Fruit fly (Drosophila melanogaster) whole organism, embryonic: Measurements from ENCODE around the gene Trl.

Experiments
- ATbp ChIP-seq: fragments of 200-800 bp; sonication (Bioruptor generic); optimal IDR thresholded peaks from 2 replicates; lab custom pipeline; 2017; ENCODE audit warnings: missing biosample characterization, mild to moderate bottlenecking, missing genetic modification characterization, missing genetic modification reagents
- CG1024 ChIP-seq: fragments of 200-800 bp; sonication (Bioruptor generic); IDR thresholded peaks from 2 replicates; pipeline ENCODE4 v1.3.6; 2022; ENCODE audit warnings: missing biosample characterization, missing genetic modification characterization
- CG10274 ChIP-seq: fragments of 200-800 bp; sonication (Bioruptor generic); optimal IDR thresholded peaks from 3 replicates; lab custom pipeline; 2017; ENCODE audit warnings: missing biosample characterization, mild to moderate bottlenecking, missing genetic modification characterization
- CG10321 ChIP-seq: fragments of 200-800 bp; sonication (Bioruptor generic); IDR thresholded peaks from 2 replicates; pipeline ENCODE4 v1.3.6; 2022; ENCODE audit warnings: missing biosample characterization, missing genetic modification characterization
- CG10462 ChIP-seq: fragments of 200-800 bp; sonication (Bioruptor generic); optimal IDR thresholded peaks from 2 replicates; lab custom pipeline; 2016; ENCODE audit warnings: missing biosample characterization, missing genetic modification characterization
- CG11696 ChIP-seq: fragments of 200-800 bp; sonication (Bioruptor generic); IDR thresholded peaks from 2 replicates; pipeline ENCODE4 v1.3.6; 2022; ENCODE audit warnings: missing biosample characterization, missing genetic modification characterization
- CG12299 ChIP-seq: fragments of 200-800 bp; sonication (Bioruptor generic); optimal IDR thresholded peaks from 2 replicates; lab custom pipeline; 2018; ENCODE audit warnings: missing biosample characterization, mild to moderate bottlenecking, missing genetic modification characterization
- CG14014 ChIP-seq: fragments of 200-800 bp; sonication (Bioruptor generic); IDR thresholded peaks from 2 replicates; pipeline ENCODE4 v1.3.6; 2022; ENCODE audit warnings: missing biosample characterization, missing genetic modification characterization
- CG14965 ChIP-seq: fragments of 200-800 bp; sonication (Bioruptor generic); optimal IDR thresholded peaks from 2 replicates; lab custom pipeline; 2016; ENCODE audit warnings: missing biosample characterization, missing genetic modification characterization, borderline replicate concordance
- CG15514 ChIP-seq: fragments of 200-800 bp; sonication (Bioruptor generic); optimal IDR thresholded peaks from 3 replicates; lab custom pipeline; 2017; ENCODE audit warnings: missing biosample characterization, missing genetic modification characterization, mild to moderate bottlenecking, moderate library complexity, missing genetic modification reagents
- CG30020 ChIP-seq: fragments of 200-800 bp; optimal IDR thresholded peaks from 2 replicates; lab custom pipeline; 2019; ENCODE audit warnings: missing biosample characterization, mild to moderate bottlenecking, missing genetic modification characterization, moderate library complexity
- CG32532 ChIP-seq: fragments of 200-800 bp; sonication (Bioruptor generic); IDR thresholded peaks from 2 replicates; pipeline ENCODE4 v1.3.6; 2022; ENCODE audit warnings: missing biosample characterization, missing genetic modification characterization
- CG3281 ChIP-seq: fragments of 200-800 bp; sonication (Bioruptor generic); optimal IDR thresholded peaks from 3 replicates; lab custom pipeline; 2017; ENCODE audit warnings: missing biosample characterization, mild to moderate bottlenecking, missing genetic modification characterization
- CG33213 ChIP-seq: fragments of 200-800 bp; sonication (Bioruptor generic); optimal IDR thresholded peaks from 3 replicates; lab custom pipeline; 2016; ENCODE audit warnings: missing biosample characterization, missing genetic modification characterization
- CG34224 ChIP-seq: fragments of 200-800 bp; sonication (Bioruptor generic); IDR thresholded peaks from 3 replicates; pipeline ENCODE4 v1.3.6; 2022; ENCODE audit warnings: missing biosample characterization, missing genetic modification characterization; ENCODE audit not compliant: partially characterized antibody
- CG4404 ChIP-seq: fragments of 200-800 bp; sonication (Bioruptor generic); IDR thresholded peaks from 2 replicates; pipeline ENCODE4 v1.3.6; 2022; ENCODE audit warnings: missing biosample characterization, missing genetic modification characterization
- CG4617 ChIP-seq: fragments of 200-800 bp; sonication (Bioruptor generic); optimal IDR thresholded peaks from 3 replicates; lab custom pipeline; 2016; ENCODE audit warnings: missing biosample characterization, missing genetic modification characterization, borderline replicate concordance
- CG5953 ChIP-seq: fragments of 200-800 bp; sonication (Bioruptor generic); IDR thresholded peaks from 2 replicates; pipeline ENCODE4 v1.3.6; 2022; ENCODE audit warnings: missing biosample characterization, missing genetic modification characterization
- CG8290 ChIP-seq, 3 experiments: fragments of 200-800 bp; sonication (Bioruptor generic); optimal IDR thresholded peaks; 2 replicates each; lab custom pipeline; 2016 to 2019; ENCODE audit warnings: missing biosample characterization in 3 of 3, missing genetic modification characterization in 3 of 3, mild to moderate bottlenecking in 2 of 3, moderate library complexity in 1 of 3
- CG8359 ChIP-seq: fragments of 200-800 bp; sonication (Bioruptor generic); optimal IDR thresholded peaks from 2 replicates; lab custom pipeline; 2017; ENCODE audit warnings: missing biosample characterization, mild to moderate bottlenecking, missing genetic modification characterization, borderline replicate concordance
- CG9876 ChIP-seq: fragments of 200-800 bp; sonication (Bioruptor generic); optimal IDR thresholded peaks from 2 replicates; lab custom pipeline; 2016; ENCODE audit warnings: missing biosample characterization, missing genetic modification characterization
- CkIIα-i1 ChIP-seq: fragments of 200-800 bp; sonication (Bioruptor generic); IDR thresholded peaks from 2 replicates; pipeline ENCODE4 v1.3.6; 2022; ENCODE audit warnings: missing biosample characterization, missing genetic modification characterization
- MESR4 ChIP-seq: fragments of 200-800 bp; sonication (Bioruptor generic); optimal IDR thresholded peaks from 2 replicates; lab custom pipeline; 2018; ENCODE audit warnings: missing biosample characterization, mild to moderate bottlenecking, missing genetic modification characterization, moderate library complexity
- Mes4 ChIP-seq: fragments of 200-800 bp; sonication (Bioruptor generic); optimal IDR thresholded peaks from 2 replicates; lab custom pipeline; 2016; ENCODE audit warnings: missing biosample characterization, missing genetic modification characterization
- NK7.1 ChIP-seq: fragments of 200-800 bp; sonication (Bioruptor generic); optimal IDR thresholded peaks from 3 replicates; lab custom pipeline; 2016; ENCODE audit warnings: missing biosample characterization, missing genetic modification characterization
- PHDP ChIP-seq: fragments of 200-800 bp; sonication (Bioruptor generic); optimal IDR thresholded peaks from 3 replicates; lab custom pipeline; 2018; ENCODE audit warnings: missing biosample characterization, mild to moderate bottlenecking, missing genetic modification characterization, moderate library complexity
- Poxn ChIP-seq: fragments of 200-800 bp; sonication (Bioruptor generic); IDR thresholded peaks from 2 replicates; pipeline ENCODE4 v1.3.6; 2022; ENCODE audit warnings: missing biosample characterization, missing genetic modification characterization
- Ptx1 ChIP-seq: fragments of 200-800 bp; sonication (Bioruptor generic); IDR thresholded peaks from 2 replicates; pipeline ENCODE4 v1.3.6; 2022; ENCODE audit warnings: missing biosample characterization, missing genetic modification characterization
- Rfx ChIP-seq: fragments of 200-800 bp; sonication (Bioruptor generic); IDR thresholded peaks from 2 replicates; pipeline ENCODE4 v1.3.6; 2022; ENCODE audit warnings: missing biosample characterization, missing genetic modification characterization
- Side ChIP-seq: fragments of 200-800 bp; sonication (Bioruptor generic); optimal IDR thresholded peaks from 2 replicates; lab custom pipeline; 2016; ENCODE audit warnings: missing biosample characterization, missing genetic modification characterization
- Ssrp ChIP-seq: fragments of 200-800 bp; sonication (Bioruptor generic); optimal IDR thresholded peaks from 2 replicates; lab custom pipeline; 2018; ENCODE audit warnings: missing biosample characterization, mild to moderate bottlenecking, missing genetic modification characterization, moderate library complexity
- bigmax ChIP-seq: fragments of 200-800 bp; sonication (Bioruptor generic); optimal IDR thresholded peaks from 2 replicates; lab custom pipeline; 2018; ENCODE audit warnings: missing biosample characterization, mild to moderate bottlenecking, missing genetic modification characterization
- cg ChIP-seq: fragments of 200-800 bp; sonication (Bioruptor generic); optimal IDR thresholded peaks from 3 replicates; lab custom pipeline; 2019; ENCODE audit warnings: missing biosample characterization, mild to moderate bottlenecking, missing genetic modification characterization, moderate library complexity
- nau ChIP-seq: fragments of 200-800 bp; sonication (Bioruptor generic); optimal IDR thresholded peaks from 3 replicates; lab custom pipeline; 2017; ENCODE audit warnings: missing biosample characterization, mild to moderate bottlenecking, missing genetic modification characterization, missing genetic modification reagents
- nom ChIP-seq: fragments of 200-800 bp; sonication (Bioruptor generic); optimal IDR thresholded peaks from 2 replicates; lab custom pipeline; 2017; ENCODE audit warnings: missing biosample characterization, missing genetic modification characterization, mild to moderate bottlenecking, moderate library complexity, missing genetic modification reagents
- otp ChIP-seq: fragments of 200-800 bp; sonication (Bioruptor generic); IDR thresholded peaks from 3 replicates; pipeline ENCODE4, ENCODE4 v1.3.6; 2022; ENCODE audit warnings: missing biosample characterization, missing genetic modification characterization
- prd ChIP-seq, 3 experiments: fragments of >200 bp in 2 of 3; fragments of 200-800 bp in 1 of 3; sonication (Bioruptor generic) in 1 of 3; optimal IDR thresholded peaks in 2 of 3; IDR thresholded peaks in 1 of 3; 2 replicates in 2 of 3; 3 replicates in 1 of 3; pipeline versions ENCODE4 v1.3.6 to Lab custom; 2017 to 2022; ENCODE audit warnings: missing biosample characterization in 1 of 3, missing genetic modification characterization in 1 of 3
- ranshi ChIP-seq: fragments of 200-800 bp; sonication (Bioruptor generic); IDR thresholded peaks from 2 replicates; pipeline ENCODE4 v1.3.6; 2022; ENCODE audit warnings: missing biosample characterization, missing genetic modification characterization
- run ChIP-seq: fragments of 200-800 bp; sonication (Bioruptor generic); optimal IDR thresholded peaks from 3 replicates; lab custom pipeline; 2018; ENCODE audit warnings: missing biosample characterization, mild to moderate bottlenecking, missing genetic modification characterization
- sc ChIP-seq, 3 experiments: fragments of >200 bp in 2 of 3; fragments of 200-800 bp in 1 of 3; sonication (Bioruptor generic) in 1 of 3; optimal IDR thresholded peaks; 2 replicates in 2 of 3; 3 replicates in 1 of 3; lab custom pipeline; 2017; ENCODE audit warnings: mild to moderate bottlenecking in 1 of 3, missing biosample characterization in 1 of 3, missing genetic modification characterization in 1 of 3, missing genetic modification reagents in 1 of 3
- sqz ChIP-seq: fragments of 200-800 bp; sonication (Bioruptor generic); optimal IDR thresholded peaks from 3 replicates; lab custom pipeline; 2018; ENCODE audit warnings: missing biosample characterization, mild to moderate bottlenecking, missing genetic modification characterization
- stwl ChIP-seq: fragments of 200-800 bp; sonication (Bioruptor generic); optimal IDR thresholded peaks from 3 replicates; lab custom pipeline; 2018; ENCODE audit warnings: missing biosample characterization, mild to moderate bottlenecking, missing genetic modification characterization, moderate library complexity
- tgo ChIP-seq: fragments of 200-800 bp; sonication (Bioruptor generic); IDR thresholded peaks from 3 replicates; pipeline ENCODE4 v1.3.6; 2022; ENCODE audit warnings: missing biosample characterization, missing genetic modification characterization
- yki ChIP-seq: fragments of >200 bp; optimal IDR thresholded peaks from 3 replicates; lab custom pipeline; 2018
- zen2 ChIP-seq: fragments of 200-800 bp; sonication (Bioruptor generic); IDR thresholded peaks from 3 replicates; pipeline ENCODE4 v1.3.6; 2022; ENCODE audit warnings: missing biosample characterization, missing genetic modification characterization; ENCODE audit not compliant: partially characterized antibody
- zf30C ChIP-seq: fragments of 200-800 bp; sonication (Bioruptor generic); optimal IDR thresholded peaks from 3 replicates; lab custom pipeline; 2018; ENCODE audit warnings: missing biosample characterization, mild to moderate bottlenecking, missing genetic modification characterization
- zfh1 ChIP-seq: fragments of 200-800 bp; sonication (Bioruptor generic); IDR thresholded peaks from 3 replicates; pipeline ENCODE4 v1.3.6; 2022; ENCODE audit warnings: missing biosample characterization, missing genetic modification characterization

The Trl gene

dm6 chr3L:14786230-14786850 is 25.5 kb upstream of the Trl start, which contains the start of the genes bmm and Tdrd3 (continued):
- TF ChIP-seq zen2 (GFP tag; lab: Robert Waterston, UW) (peak; percentile 78; the same call in 1 of the 3 replicates), prd (optimal IDR thresholded peaks at IDR 0.05; lab: Kevin White, UChicago) (no peak), prd (GFP tag; IDR thresholded peaks at IDR 0.05; lab: Robert Waterston, UW) (peak; percentile 82; the same call in 2 of the 3 replicates), CG5953 (GFP tag; lab: Robert Waterston, UW) (peak; percentile 63; the same call in 1 of the 2 replicates), NK7.1 (GFP tag; lab: Kevin White, UChicago) (no peak), CG15514 (GFP tag; lab: Kevin White, UChicago) (peak; percentile 61), Mes4 (GFP tag; lab: Kevin White, UChicago) (no peak), ranshi (GFP tag; lab: Robert Waterston, UW) (peak; percentile 70; the same call in 1 of the 2 replicates), CG30020 (peak; percentile 89), stwl (tag; lab: Kevin White, UChicago) (peak; percentile 72), otp (GFP tag; lab: Robert Waterston, UW) (peak; percentile 52; the same call in 2 of the 3 replicates), Ssrp (tag; lab: Kevin White, UChicago) (peak; percentile 84), tgo (GFP tag; lab: Robert Waterston, UW) (peak; percentile 76), Poxn (GFP tag; lab: Robert Waterston, UW) (peak; percentile 52; the same call in 1 of the 2 replicates), CG10462 (peak; percentile 64), CG32532 (GFP tag; lab: Robert Waterston, UW) (peak; percentile 85), Ptx1 (GFP tag; lab: Robert Waterston, UW) (peak; percentile 64), CG4404 (GFP tag; lab: Robert Waterston, UW) (peak; percentile 60), nau (GFP tag; lab: Kevin White, UChicago) (no peak), CkIIα-i1 (no peak), nom (GFP tag; lab: Kevin White, UChicago) (peak; percentile 42), sqz (GFP tag; lab: Kevin White, UChicago) (peak; percentile 90), CG12299 (tag; lab: Kevin White, UChicago) (peak; percentile 53), CG1024 (GFP tag; lab: Robert Waterston, UW) (peak; percentile 39; the same call in 1 of the 2 replicates), Side (GFP tag; lab: Kevin White, UChicago) (peak; percentile 31), CG33213 (no peak), ATbp (GFP tag; lab: Kevin White, UChicago) (peak; percentile 49), run (tag; lab: Kevin White, UChicago) (peak; percentile 10), CG10274 (no peak), CG34224 (peak; percentile 81), CG8359 (GFP tag; lab: Kevin White, UChicago) (no peak), yki (lab: Kevin White, UChicago) (no peak), zfh1 (GFP tag; lab: Robert Waterston, UW) (peak; percentile 67; the same call in 2 of the 3 replicates), bigmax (GFP tag; lab: Kevin White, UChicago) (no peak), CG14014 (GFP tag; lab: Robert Waterston, UW) (peak; percentile 77), MESR4 (GFP tag; lab: Kevin White, UChicago) (peak; percentile 33), Rfx (GFP tag; lab: Robert Waterston, UW) (peak; percentile 93), sc (optimal IDR thresholded peaks at IDR 0.05; lab: Kevin White, UChicago) (no peak), sc (GFP tag; optimal IDR thresholded peaks at IDR 0.05; lab: Kevin White, UChicago) (peak; percentile 27), CG11696 (GFP tag; lab: Robert Waterston, UW) (no peak), zf30C (no peak), CG4617 (GFP tag; lab: Kevin White, UChicago) (peak; percentile 71), CG10321 (GFP tag; lab: Robert Waterston, UW) (no peak), CG9876 (GFP tag; lab: Kevin White, UChicago) (peak; percentile 36), cg (GFP tag; lab: Kevin White, UChicago) (no peak), CG3281 (GFP tag; lab: Kevin White, UChicago) (peak; percentile 79), CG8290 (GFP tag; optimal IDR thresholded peaks at IDR 0.05; lab: Kevin White, UChicago) (peak; percentile 89), CG8290 (tag; optimal IDR thresholded peaks at IDR 0.05; lab: Kevin White, UChicago) (peak; percentile 62 to 83), CG14965 (no peak), PHDP (tag; lab: Kevin White, UChicago) (peak; percentile 84)
